Worm (Caenorhabditis elegans) whole organism, mixed stage, embryonic: ENCODE results near the gene spig-1.

Source experiments
- M03D4.4 ChIP-seq: sonication (generic microtip); optimal IDR thresholded peaks from 2 replicates; lab custom pipeline; 2017; ENCODE audit warnings: mild to moderate bottlenecking, missing genetic modification characterization, missing compliant biosample characterization
- bed-3 ChIP-seq: fragments of 200-800 bp; sonication (Bioruptor generic); optimal IDR thresholded peaks from 3 replicates; lab custom pipeline; 2018; ENCODE audit warnings: mild to moderate bottlenecking, missing genetic modification characterization, moderate library complexity, missing compliant biosample characterization
- ceh-39 ChIP-seq: fragments of 150-350 bp; optimal IDR thresholded peaks from 2 replicates; lab custom pipeline; 2014; ENCODE audit warnings: missing biosample characterization, missing genetic modification characterization
- ceh-43 ChIP-seq: fragments of 200-800 bp; sonication (Bioruptor generic); optimal IDR thresholded peaks from 2 replicates; lab custom pipeline; 2018; ENCODE audit warnings: mild to moderate bottlenecking, missing genetic modification characterization, moderate library complexity, missing compliant biosample characterization
- ceh-83 ChIP-seq: fragments of 200-800 bp; sonication (Bioruptor generic); optimal IDR thresholded peaks from 2 replicates; lab custom pipeline; 2018; ENCODE audit warnings: mild to moderate bottlenecking, missing genetic modification characterization, missing compliant biosample characterization
- ces-1 ChIP-seq: fragments of 150-350 bp; optimal IDR thresholded peaks from 2 replicates; lab custom pipeline; 2014; ENCODE audit warnings: missing biosample characterization, missing genetic modification reagents, missing genetic modification characterization
- cnd-1 ChIP-seq: fragments of 200-800 bp; sonication (Bioruptor generic); optimal IDR thresholded peaks from 2 replicates; lab custom pipeline; 2018; ENCODE audit warnings: mild to moderate bottlenecking, missing genetic modification characterization, missing compliant biosample characterization
- elt-1 ChIP-seq: sonication (generic microtip); optimal IDR thresholded peaks from 2 replicates; lab custom pipeline; 2017; ENCODE audit warnings: missing genetic modification characterization, mild to moderate bottlenecking, missing compliant biosample characterization, antibody characterized with exemption, moderate library complexity, borderline replicate concordance; ENCODE audit not compliant: insufficient read depth
- elt-3 ChIP-seq: fragments of 150-350 bp; optimal IDR thresholded peaks from 2 replicates; lab custom pipeline; 2014; ENCODE audit warnings: missing biosample characterization, missing genetic modification characterization
- flh-1 ChIP-seq: fragments of 200-800 bp; sonication (Bioruptor generic); optimal IDR thresholded peaks from 2 replicates; lab custom pipeline; 2018; ENCODE audit warnings: mild to moderate bottlenecking, missing genetic modification characterization, moderate library complexity, missing compliant biosample characterization
- ham-2 ChIP-seq: fragments of 200-800 bp; sonication (Bioruptor generic); optimal IDR thresholded peaks from 2 replicates; lab custom pipeline; 2018; ENCODE audit warnings: mild to moderate bottlenecking, missing genetic modification characterization, missing compliant biosample characterization
- hlh-1 ChIP-seq: fragments of 150-350 bp; optimal IDR thresholded peaks from 2 replicates; lab custom pipeline; 2014; ENCODE audit warnings: missing biosample characterization, missing genetic modification reagents, missing genetic modification characterization
- lin-13 ChIP-seq: fragments of 150-350 bp; optimal IDR thresholded peaks from 2 replicates; lab custom pipeline; 2014; ENCODE audit warnings: missing biosample characterization, missing genetic modification characterization
- lin-32 ChIP-seq: fragments of 200-800 bp; sonication (Bioruptor generic); optimal IDR thresholded peaks from 2 replicates; lab custom pipeline; 2018; ENCODE audit warnings: mild to moderate bottlenecking, missing genetic modification characterization, missing compliant biosample characterization
- lsy-2 ChIP-seq: fragments of 150-350 bp; optimal IDR thresholded peaks from 2 replicates; lab custom pipeline; 2014; ENCODE audit warnings: missing biosample characterization, missing genetic modification characterization
- mab-5 ChIP-seq: fragments of 150-350 bp; optimal IDR thresholded peaks from 2 replicates; lab custom pipeline; 2014; ENCODE audit warnings: missing biosample characterization, missing genetic modification characterization
- mep-1 ChIP-seq: fragments of 150-350 bp; optimal IDR thresholded peaks from 2 replicates; lab custom pipeline; 2017; ENCODE audit warnings: missing biosample characterization, missing genetic modification reagents, missing genetic modification characterization, inconsistent platforms
- mls-2 ChIP-seq: sonication (generic microtip); optimal IDR thresholded peaks from 2 replicates; lab custom pipeline; 2016; ENCODE audit warnings: mild to moderate bottlenecking, missing genetic modification characterization, moderate library complexity, missing compliant biosample characterization
- nhr-12 ChIP-seq: fragments of 150-350 bp; optimal IDR thresholded peaks from 2 replicates; lab custom pipeline; 2014; ENCODE audit warnings: missing biosample characterization, missing genetic modification characterization
- nhr-2 ChIP-seq: fragments of 150-350 bp; optimal IDR thresholded peaks from 2 replicates; lab custom pipeline; 2014; ENCODE audit warnings: missing biosample characterization, missing genetic modification characterization
- nhr-237 ChIP-seq: fragments of 150-350 bp; optimal IDR thresholded peaks from 2 replicates; lab custom pipeline; 2014; ENCODE audit warnings: missing biosample characterization, missing genetic modification characterization
- nhr-28 ChIP-seq: fragments of 150-350 bp; optimal IDR thresholded peaks from 2 replicates; lab custom pipeline; 2014; ENCODE audit warnings: missing biosample characterization, missing genetic modification characterization
- nhr-76 ChIP-seq: sonication (generic microtip); optimal IDR thresholded peaks from 2 replicates; lab custom pipeline; 2017; ENCODE audit warnings: missing biosample characterization, missing genetic modification characterization
- pha-4 ChIP-seq: fragments of 150-350 bp; optimal IDR thresholded peaks from 2 replicates; lab custom pipeline; 2018; ENCODE audit warnings: missing biosample characterization, missing genetic modification reagents, missing genetic modification characterization
- sem-2 ChIP-seq: fragments of 200-800 bp; sonication (Bioruptor generic); optimal IDR thresholded peaks from 2 replicates; lab custom pipeline; 2018; ENCODE audit warnings: mild to moderate bottlenecking, missing genetic modification characterization, missing compliant biosample characterization
- snpc-4 ChIP-seq: fragments of 150-350 bp; optimal IDR thresholded peaks from 2 replicates; lab custom pipeline; 2014; ENCODE audit warnings: missing biosample characterization, missing genetic modification characterization
- sptf-1 ChIP-seq: sonication (generic microtip); optimal IDR thresholded peaks from 2 replicates; lab custom pipeline; 2017; ENCODE audit warnings: mild to moderate bottlenecking, missing genetic modification characterization, moderate library complexity, missing compliant biosample characterization
- tbx-8 ChIP-seq: fragments of 200-800 bp; sonication (Bioruptor generic); optimal IDR thresholded peaks from 2 replicates; lab custom pipeline; 2018; ENCODE audit warnings: mild to moderate bottlenecking, missing genetic modification characterization, moderate library complexity, missing compliant biosample characterization
- unc-120 ChIP-seq: sonication (generic microtip); optimal IDR thresholded peaks from 2 replicates; lab custom pipeline; 2017; ENCODE audit warnings: missing genetic modification characterization, missing compliant biosample characterization; ENCODE audit not compliant: poor library complexity, severe bottlenecking
- unc-39 ChIP-seq: fragments of 150-350 bp; optimal IDR thresholded peaks from 2 replicates; lab custom pipeline; 2014; ENCODE audit warnings: missing biosample characterization, missing genetic modification characterization
- unc-62 ChIP-seq: fragments of 150-350 bp; optimal IDR thresholded peaks from 2 replicates; lab custom pipeline; 2014; ENCODE audit warnings: missing biosample characterization, missing genetic modification reagents, missing genetic modification characterization
- zip-8 ChIP-seq: fragments of 150-350 bp; optimal IDR thresholded peaks from 2 replicates; lab custom pipeline; 2014; ENCODE audit warnings: missing biosample characterization, missing genetic modification characterization
- ztf-11 ChIP-seq: fragments of 150-350 bp; optimal IDR thresholded peaks from 2 replicates; lab custom pipeline; 2014; ENCODE audit warnings: missing biosample characterization, missing genetic modification characterization

Gene spig-1

DNA sequence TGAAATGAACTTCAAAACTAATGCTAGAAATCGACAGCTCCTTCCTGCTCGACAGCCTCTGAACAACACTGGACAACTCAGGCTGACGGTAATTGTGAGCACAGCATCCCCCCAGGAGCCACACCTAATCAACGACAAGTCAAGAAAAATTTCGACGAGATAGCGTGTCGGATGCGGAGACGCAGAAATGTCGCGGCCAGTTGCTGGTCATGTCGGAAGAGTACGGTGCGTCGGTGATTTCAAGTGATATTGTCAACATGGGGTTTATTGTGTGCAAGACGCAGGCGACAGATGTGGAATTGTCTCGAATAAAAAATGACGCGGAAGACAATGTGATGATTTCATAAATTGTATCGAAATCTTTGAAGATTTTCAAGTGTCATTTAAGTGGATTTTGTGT, 15.0 kb upstream of the spig-1 start, which contains the start of gene twk-11:
twk-11 (minus strand) TSS at position 101 of the 400 bp plus-strand sequence.
- TF ChIP-seq nhr-2: no peak
- peak; percentile 20 for TF ChIP-seq pha-4 (tag; lab: Kevin White, UChicago)
- TF ChIP-seq cnd-1: no peak
- TF ChIP-seq ceh-83: no peak

DNA sequence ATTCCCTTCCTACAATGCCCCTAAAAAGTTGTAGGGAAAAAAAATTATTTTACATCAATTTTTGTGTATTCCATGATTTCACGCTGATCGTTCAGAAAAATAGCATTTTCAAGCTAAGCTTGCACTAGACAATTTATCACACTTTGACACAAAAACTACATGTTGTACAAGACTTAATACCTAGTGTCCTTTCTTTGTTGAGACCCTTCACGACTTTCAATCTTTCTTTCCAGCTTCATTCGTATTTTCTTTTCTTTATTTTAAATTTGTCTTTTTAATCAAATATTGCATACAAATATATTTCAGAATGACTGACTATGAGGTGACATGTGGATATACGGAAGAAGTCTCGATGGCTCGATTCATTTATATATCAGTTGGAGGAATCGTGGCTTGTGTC, 5.5 kb upstream of the spig-1 start, which contains the start of gene F20A1.2:
F20A1.2 (plus strand) TSS at position 301 of the 400 bp plus-strand sequence.
- no peak for TF ChIP-seq sem-2
- no peak for TF ChIP-seq bed-3
- TF ChIP-seq tbx-8 (GFP tag; lab: Kevin White, UChicago): no peak
- no peak for TF ChIP-seq nhr-28
- TF ChIP-seq lsy-2 (tag; lab: Kevin White, UChicago): no peak
- TF ChIP-seq elt-3 (tag; lab: Kevin White, UChicago): no peak
- TF ChIP-seq ham-2 (GFP tag; lab: Kevin White, UChicago): no peak
- no peak for TF ChIP-seq sptf-1 (tag; lab: Kevin White, UChicago)
- no peak for TF ChIP-seq pha-4 (tag; lab: Kevin White, UChicago)

DNA sequence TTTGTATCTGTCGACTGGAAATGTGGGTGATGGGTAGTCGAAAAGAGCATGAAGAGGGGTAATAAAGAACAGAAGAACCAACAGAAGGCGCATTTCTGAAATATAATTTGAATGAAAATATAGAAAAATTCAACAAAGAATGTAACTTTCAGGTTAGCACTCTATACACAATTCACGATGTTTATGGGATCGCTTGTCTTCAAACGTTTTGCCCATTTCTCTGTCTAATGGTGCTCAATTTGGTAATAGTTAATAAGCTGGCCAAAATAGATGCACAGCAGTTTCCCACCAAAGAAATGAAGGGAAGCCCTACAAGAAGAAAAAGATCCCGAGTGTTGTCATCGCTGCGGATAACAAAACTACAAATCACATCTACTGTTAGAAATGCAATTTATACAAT, 4.0 kb upstream of the spig-1 start, which contains the start of gene F20A1.8:
F20A1.8 (minus strand) TSS at position 101 of the 400 bp plus-strand sequence.
- TF ChIP-seq lin-32 (GFP tag; lab: Kevin White, UChicago) (no peak), ces-1 (GFP tag; lab: Kevin White, UChicago) (no peak), elt-3 (tag; lab: Kevin White, UChicago) (no peak), M03D4.4 (no peak), flh-1 (GFP tag; lab: Kevin White, UChicago) (no peak), lin-13 (tag; lab: Kevin White, UChicago) (no peak), nhr-237 (tag; lab: Kevin White, UChicago) (no peak), zip-8 (tag; lab: Kevin White, UChicago) (no peak)

DNA sequence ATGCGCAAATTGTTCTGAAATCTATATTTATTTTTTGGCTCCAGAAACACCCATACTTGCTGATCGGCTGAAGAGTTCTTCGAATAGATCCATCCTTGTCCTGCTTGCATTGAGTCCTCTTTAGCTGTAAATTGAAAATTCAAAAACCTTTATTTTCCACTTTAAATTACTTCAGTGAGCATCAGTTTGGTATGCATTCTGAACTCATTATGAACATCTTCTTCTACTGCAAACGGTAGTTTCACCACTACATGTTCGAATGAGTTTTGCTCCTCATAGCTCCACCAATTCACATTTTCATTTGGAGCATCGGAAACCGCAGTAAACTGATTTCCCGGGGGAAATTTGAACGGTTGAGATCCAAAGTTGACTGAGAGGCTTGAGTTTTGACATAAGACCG, 1.4 kb upstream of the spig-1 start:
- TF ChIP-seq nhr-12 (no peak), unc-120 (tag; lab: Kevin White, UChicago) (no peak), snpc-4 (tag; lab: Kevin White, UChicago) (no peak), ham-2 (GFP tag; lab: Kevin White, UChicago) (no peak), lin-32 (GFP tag; lab: Kevin White, UChicago) (no peak), ceh-39 (tag; lab: Kevin White, UChicago) (no peak), tbx-8 (GFP tag; lab: Kevin White, UChicago) (no peak), hlh-1 (tag; lab: Kevin White, UChicago) (no peak), flh-1 (GFP tag; lab: Kevin White, UChicago) (no peak), mab-5 (tag; lab: Kevin White, UChicago) (no peak), ces-1 (GFP tag; lab: Kevin White, UChicago) (no peak), cnd-1 (no peak), zip-8 (tag; lab: Kevin White, UChicago) (no peak), sptf-1 (tag; lab: Kevin White, UChicago) (no peak), M03D4.4 (no peak), ceh-43 (GFP tag; lab: Kevin White, UChicago) (no peak), pha-4 (tag; lab: Kevin White, UChicago) (no peak)

DNA sequence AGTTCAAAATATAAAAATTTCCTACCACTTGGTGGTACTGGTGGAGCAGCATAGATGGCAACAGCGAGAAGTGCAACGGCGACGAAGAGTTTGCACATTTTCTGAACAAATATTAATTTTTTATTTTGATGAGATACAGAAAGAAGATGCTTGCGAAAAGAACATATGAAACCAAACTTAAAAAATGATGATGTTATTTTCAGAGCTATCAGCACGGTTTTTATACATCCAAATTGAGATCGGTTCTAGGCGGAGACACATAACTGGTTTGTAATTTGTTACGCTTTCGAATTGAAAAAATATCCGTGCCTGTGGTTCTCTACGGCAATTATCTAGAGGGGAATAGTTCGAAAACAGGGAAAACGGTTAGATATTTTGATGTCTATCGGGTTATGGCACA, 1.6 kb downstream of the spig-1 start, which contains the start of gene txt-17:
txt-17 (minus strand) TSS at position 101 of the 400 bp plus-strand sequence.
- no peak for TF ChIP-seq ceh-83

DNA sequence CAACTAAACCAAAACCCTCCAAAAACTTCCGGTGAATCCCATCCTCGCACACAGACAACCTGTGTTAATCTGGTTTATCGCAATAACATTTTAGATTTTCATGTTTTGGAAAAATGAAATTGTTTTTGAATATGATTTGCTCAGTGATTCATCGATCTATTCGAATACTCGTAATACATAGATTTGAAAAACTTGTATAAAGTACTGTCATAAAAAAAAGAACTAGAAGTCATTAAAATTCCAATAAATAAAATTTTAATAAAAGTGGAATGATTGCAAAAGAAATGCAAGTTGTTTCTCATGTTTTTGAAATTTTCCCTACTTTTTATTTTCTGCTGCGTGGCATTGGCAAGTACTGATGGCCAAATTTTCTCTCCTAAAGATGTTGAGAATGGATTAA, 3.1 kb downstream of the spig-1 start, which contains the start of gene spig-8:
spig-8 (plus strand) TSS at position 301 of the 400 bp plus-strand sequence.
- TF ChIP-seq lsy-2 (tag; lab: Kevin White, UChicago) (no peak), unc-120 (tag; lab: Kevin White, UChicago) (no peak), ham-2 (GFP tag; lab: Kevin White, UChicago) (no peak), snpc-4 (tag; lab: Kevin White, UChicago) (no peak), M03D4.4 (no peak), elt-1 (tag; lab: Kevin White, UChicago) (no peak), ztf-11 (tag; lab: Kevin White, UChicago) (no peak), ceh-39 (tag; lab: Kevin White, UChicago) (no peak), ces-1 (GFP tag; lab: Kevin White, UChicago) (no peak), mls-2 (no peak), nhr-237 (tag; lab: Kevin White, UChicago) (no peak), mep-1 (tag; lab: Kevin White, UChicago) (no peak), unc-62 (GFP tag; lab: Kevin White, UChicago) (no peak), nhr-2 (no peak), nhr-12 (no peak), unc-39 (no peak), nhr-76 (tag; lab: Kevin White, UChicago) (no peak)
